Fruit fly (Drosophila melanogaster) whole organism, embryonic: ENCODE measurements around the gene CG8563.

Experiments used
- CG17385 ChIP-seq: fragments of 200-800 bp; sonication (Bioruptor generic); optimal IDR thresholded peaks from 3 replicates; lab custom pipeline; 2018; ENCODE audit warnings: missing biosample characterization, mild to moderate bottlenecking, missing genetic modification characterization
- CG7357 ChIP-seq: fragments of 200-800 bp; sonication (Bioruptor generic); IDR thresholded peaks from 3 replicates; pipeline ENCODE4 v1.3.6; 2022; ENCODE audit warnings: missing biosample characterization, missing genetic modification characterization
- CG7963 ChIP-seq: fragments of 200-800 bp; sonication (Bioruptor generic); IDR thresholded peaks from 3 replicates; pipeline ENCODE4 v1.3.6; 2022; ENCODE audit warnings: missing biosample characterization, missing genetic modification characterization; ENCODE audit not compliant: partially characterized antibody
- Hr3 ChIP-seq: fragments of 200-800 bp; sonication (Bioruptor generic); optimal IDR thresholded peaks from 3 replicates; lab custom pipeline; 2016; ENCODE audit warnings: missing biosample characterization, missing genetic modification characterization
- Ptx1 ChIP-seq: fragments of 200-800 bp; sonication (Bioruptor generic); IDR thresholded peaks from 2 replicates; pipeline ENCODE4 v1.3.6; 2022; ENCODE audit warnings: missing biosample characterization, missing genetic modification characterization
- gem ChIP-seq: fragments of 200-800 bp; sonication (Bioruptor generic); optimal IDR thresholded peaks from 2 replicates; lab custom pipeline; 2019; ENCODE audit warnings: missing biosample characterization, mild to moderate bottlenecking, missing genetic modification characterization, moderate library complexity
- hkb ChIP-seq, 2 experiments: fragments of 200-800 bp in 1 of 2; fragments of >200 bp in 1 of 2; sonication (Bioruptor generic) in 1 of 2; IDR thresholded peaks in 1 of 2; optimal IDR thresholded peaks in 1 of 2; 2 replicates each; pipeline versions ENCODE4 v1.3.6 to Lab custom; 2017 to 2022; ENCODE audit warnings: missing biosample characterization in 1 of 2, missing genetic modification characterization in 1 of 2
- jumu ChIP-seq: fragments of 200-800 bp; sonication (Bioruptor generic); optimal IDR thresholded peaks from 3 replicates; lab custom pipeline; 2016; ENCODE audit warnings: missing biosample characterization, missing genetic modification characterization
- lilli ChIP-seq: fragments of 200-800 bp; sonication (Bioruptor generic); optimal IDR thresholded peaks from 3 replicates; lab custom pipeline; 2016; ENCODE audit warnings: missing biosample characterization, missing genetic modification characterization

DNA sequence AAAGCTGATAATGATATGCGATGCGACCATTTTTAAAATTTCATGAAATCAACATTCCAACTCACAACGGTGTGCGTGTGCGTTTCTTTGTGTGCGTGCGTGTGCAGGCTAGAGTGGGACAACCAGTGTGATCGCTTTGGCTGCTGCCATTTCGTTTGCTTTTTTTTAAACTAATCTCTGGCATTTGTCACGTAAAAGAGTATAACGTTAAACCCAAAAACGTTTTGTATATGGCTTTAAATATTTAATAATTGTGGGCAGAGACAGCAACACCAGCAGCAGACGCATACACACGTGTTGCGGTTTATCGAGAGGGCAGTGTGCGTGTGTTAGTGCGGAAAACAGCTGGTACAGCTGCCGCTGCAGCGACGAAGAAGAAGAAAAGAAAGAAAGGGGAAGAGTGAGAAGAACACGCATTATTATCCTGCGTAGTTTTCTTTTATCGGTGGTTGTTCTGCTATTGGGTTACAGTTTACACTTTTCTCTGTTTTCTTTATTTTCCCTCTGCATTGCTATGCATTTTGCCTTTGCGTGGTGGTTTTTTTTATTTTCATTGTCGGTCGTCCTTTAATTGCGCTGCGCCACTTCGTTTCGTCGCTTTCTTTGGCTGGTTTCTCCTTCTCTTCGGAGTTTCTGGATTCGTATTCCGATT lies 20.2 kb upstream of the CG8563 start:
- TF ChIP-seq CG7357 (GFP tag; lab: Robert Waterston, UW) (no peak), hkb (optimal IDR thresholded peaks at IDR 0.05; lab: Kevin White, UChicago) (no peak), hkb (GFP tag; IDR thresholded peaks at IDR 0.05; lab: Robert Waterston, UW) (no peak), jumu (no peak), lilli (no peak), CG7963 (GFP tag; lab: Robert Waterston, UW) (no peak), Hr3 (GFP tag; lab: Kevin White, UChicago) (no peak), gem (tag; lab: Kevin White, UChicago) (no peak), CG17385 (GFP tag; lab: Kevin White, UChicago) (peak; percentile 95), Ptx1 (no peak)
